Fruit fly (Drosophila melanogaster) whole organism, embryonic: ENCODE results near the gene CG43338.

Experiments
- ATbp ChIP-seq: fragments of 200-800 bp; sonication (Bioruptor generic); optimal IDR thresholded peaks from 2 replicates; lab custom pipeline; 2017; ENCODE audit warnings: missing biosample characterization, mild to moderate bottlenecking, missing genetic modification characterization, missing genetic modification reagents
- BEAF-32 ChIP-seq: fragments of 200-800 bp; sonication (Bioruptor generic); optimal IDR thresholded peaks from 3 replicates; lab custom pipeline; 2017; ENCODE audit warnings: missing biosample characterization, missing genetic modification characterization, mild to moderate bottlenecking, moderate library complexity, missing genetic modification reagents
- Blimp-1 ChIP-seq: fragments of 200-800 bp; sonication (Bioruptor generic); optimal IDR thresholded peaks from 3 replicates; lab custom pipeline; 2018; ENCODE audit warnings: missing biosample characterization, missing genetic modification characterization, mild to moderate bottlenecking, moderate library complexity, missing genetic modification reagents
- CG10147 ChIP-seq: fragments of 200-800 bp; sonication (Bioruptor generic); optimal IDR thresholded peaks from 2 replicates; lab custom pipeline; 2019; ENCODE audit warnings: missing biosample characterization, mild to moderate bottlenecking, missing genetic modification characterization, moderate library complexity
- CG10209 ChIP-seq: fragments of 200-800 bp; sonication (Bioruptor generic); optimal IDR thresholded peaks from 3 replicates; lab custom pipeline; 2017; ENCODE audit warnings: missing biosample characterization, mild to moderate bottlenecking, missing genetic modification characterization, missing genetic modification reagents
- CG11696 ChIP-seq: fragments of 200-800 bp; sonication (Bioruptor generic); IDR thresholded peaks from 2 replicates; pipeline ENCODE4 v1.3.6; 2022; ENCODE audit warnings: missing biosample characterization, missing genetic modification characterization
- CG14050 ChIP-seq: fragments of 200-800 bp; sonication (Bioruptor generic); IDR thresholded peaks from 3 replicates; pipeline ENCODE4 v1.3.6; 2022; ENCODE audit warnings: missing biosample characterization, missing genetic modification characterization
- CG1529 ChIP-seq: fragments of 200-800 bp; sonication (Bioruptor generic); optimal IDR thresholded peaks from 3 replicates; lab custom pipeline; 2018; ENCODE audit warnings: missing biosample characterization, missing genetic modification characterization
- CG17802 ChIP-seq: fragments of 200-800 bp; sonication (Bioruptor generic); optimal IDR thresholded peaks from 2 replicates; lab custom pipeline; 2018; ENCODE audit warnings: missing biosample characterization, mild to moderate bottlenecking, missing genetic modification characterization, moderate library complexity
- CG17829 ChIP-seq: fragments of 200-800 bp; optimal IDR thresholded peaks from 2 replicates; lab custom pipeline; 2019; ENCODE audit warnings: missing biosample characterization, mild to moderate bottlenecking, missing genetic modification characterization, moderate library complexity
- CG1832 ChIP-seq: fragments of 200-800 bp; sonication (Bioruptor generic); optimal IDR thresholded peaks from 2 replicates; lab custom pipeline; 2017; ENCODE audit warnings: missing biosample characterization, mild to moderate bottlenecking, missing genetic modification characterization, inconsistent platforms
- CG2120 ChIP-seq: fragments of 200-800 bp; sonication (Bioruptor generic); optimal IDR thresholded peaks from 3 replicates; lab custom pipeline; 2016; ENCODE audit warnings: missing biosample characterization, missing genetic modification characterization
- CG2678 ChIP-seq: fragments of 200-800 bp; sonication (Bioruptor generic); optimal IDR thresholded peaks from 3 replicates; lab custom pipeline; 2019; ENCODE audit warnings: missing biosample characterization, mild to moderate bottlenecking, missing genetic modification characterization, moderate library complexity
- CG2875 ChIP-seq: fragments of 200-800 bp; sonication (Bioruptor generic); optimal IDR thresholded peaks from 2 replicates; lab custom pipeline; 2017; ENCODE audit warnings: missing biosample characterization, mild to moderate bottlenecking, missing genetic modification characterization, missing genetic modification reagents
- CG3847 ChIP-seq: fragments of 200-800 bp; sonication (Bioruptor generic); IDR thresholded peaks from 2 replicates; pipeline ENCODE4 v1.3.6; 2022; ENCODE audit warnings: missing biosample characterization, missing genetic modification characterization
- CG4617 ChIP-seq: fragments of 200-800 bp; sonication (Bioruptor generic); optimal IDR thresholded peaks from 3 replicates; lab custom pipeline; 2016; ENCODE audit warnings: missing biosample characterization, missing genetic modification characterization, borderline replicate concordance
- CG4730 ChIP-seq: fragments of 200-800 bp; sonication (Bioruptor generic); IDR thresholded peaks from 2 replicates; pipeline ENCODE4 v1.3.6; 2022; ENCODE audit warnings: missing biosample characterization, missing genetic modification characterization
- CG8765 ChIP-seq: fragments of 200-800 bp; sonication (Bioruptor generic); IDR thresholded peaks from 2 replicates; pipeline ENCODE4 v1.3.6; 2022; ENCODE audit warnings: missing biosample characterization, missing genetic modification characterization
- CG9437 ChIP-seq: fragments of 200-800 bp; sonication (Bioruptor generic); optimal IDR thresholded peaks from 2 replicates; lab custom pipeline; 2018; ENCODE audit warnings: missing biosample characterization, mild to moderate bottlenecking, missing genetic modification characterization
- CG9609 ChIP-seq: fragments of 200-800 bp; sonication (Bioruptor generic); optimal IDR thresholded peaks from 3 replicates; lab custom pipeline; 2016; ENCODE audit warnings: missing biosample characterization, missing genetic modification characterization
- CG9817 ChIP-seq: fragments of 200-800 bp; sonication (Bioruptor generic); optimal IDR thresholded peaks from 2 replicates; lab custom pipeline; 2018; ENCODE audit warnings: missing biosample characterization, mild to moderate bottlenecking, missing genetic modification characterization, moderate library complexity
- Camta ChIP-seq: fragments of 200-800 bp; sonication (Bioruptor generic); optimal IDR thresholded peaks from 2 replicates; lab custom pipeline; 2016; ENCODE audit warnings: missing biosample characterization, missing genetic modification characterization
- HHEX ChIP-seq: fragments of 200-800 bp; sonication (Bioruptor generic); optimal IDR thresholded peaks from 3 replicates; lab custom pipeline; 2017; ENCODE audit warnings: missing biosample characterization, mild to moderate bottlenecking, missing genetic modification characterization, missing genetic modification reagents
- Hsf ChIP-seq: fragments of 200-800 bp; sonication (Bioruptor generic); optimal IDR thresholded peaks from 3 replicates; lab custom pipeline; 2016; ENCODE audit warnings: missing biosample characterization, missing genetic modification characterization
- Lhr ChIP-seq: fragments of 200-800 bp; sonication (Bioruptor generic); optimal IDR thresholded peaks from 3 replicates; lab custom pipeline; 2017; ENCODE audit warnings: mild to moderate bottlenecking, missing biosample characterization, missing genetic modification reagents, missing genetic modification characterization
- Myb ChIP-seq: fragments of 200-800 bp; sonication (Bioruptor generic); optimal IDR thresholded peaks from 2 replicates; lab custom pipeline; 2016; ENCODE audit warnings: missing biosample characterization, missing genetic modification characterization
- NFAT ChIP-seq: fragments of 200-800 bp; sonication (Bioruptor generic); IDR thresholded peaks from 2 replicates; pipeline ENCODE4 v1.3.6; 2022; ENCODE audit warnings: missing biosample characterization, missing genetic modification characterization
- Opbp ChIP-seq: fragments of 200-800 bp; sonication (Bioruptor generic); IDR thresholded peaks from 3 replicates; pipeline ENCODE4 v1.3.6; 2022; ENCODE audit warnings: missing biosample characterization, missing genetic modification characterization; ENCODE audit not compliant: partially characterized antibody
- Pdp1 ChIP-seq, 2 experiments: fragments of 200-800 bp; sonication (Bioruptor generic); optimal IDR thresholded peaks; 3 replicates each; lab custom pipeline; 2016; ENCODE audit warnings: missing biosample characterization in 2 of 2, missing genetic modification characterization in 2 of 2, mild to moderate bottlenecking in 1 of 2, moderate library complexity in 1 of 2
- Ptx1 ChIP-seq: fragments of 200-800 bp; sonication (Bioruptor generic); IDR thresholded peaks from 2 replicates; pipeline ENCODE4 v1.3.6; 2022; ENCODE audit warnings: missing biosample characterization, missing genetic modification characterization
- Ssrp ChIP-seq: fragments of 200-800 bp; sonication (Bioruptor generic); optimal IDR thresholded peaks from 2 replicates; lab custom pipeline; 2018; ENCODE audit warnings: missing biosample characterization, mild to moderate bottlenecking, missing genetic modification characterization, moderate library complexity
- Vsx1 ChIP-seq: fragments of 200-800 bp; sonication (Bioruptor generic); optimal IDR thresholded peaks from 2 replicates; lab custom pipeline; 2017; ENCODE audit warnings: missing biosample characterization, mild to moderate bottlenecking, missing genetic modification characterization, missing genetic modification reagents
- Xbp1 ChIP-seq: fragments of 200-800 bp; sonication (Bioruptor generic); optimal IDR thresholded peaks from 3 replicates; lab custom pipeline; 2016; ENCODE audit warnings: missing biosample characterization, mild to moderate bottlenecking, missing genetic modification characterization
- ash1 ChIP-seq: fragments of 200-800 bp; sonication (Bioruptor generic); optimal IDR thresholded peaks from 2 replicates; lab custom pipeline; 2018; ENCODE audit warnings: missing biosample characterization, mild to moderate bottlenecking, missing genetic modification characterization
- bcd ChIP-seq: fragments of 200-800 bp; sonication (Bioruptor generic); optimal IDR thresholded peaks from 2 replicates; lab custom pipeline; 2017; ENCODE audit warnings: missing biosample characterization, mild to moderate bottlenecking, missing genetic modification characterization
- gro ChIP-seq: fragments of 200-800 bp; sonication (Bioruptor generic); optimal IDR thresholded peaks from 2 replicates; lab custom pipeline; 2016; ENCODE audit warnings: missing biosample characterization, missing genetic modification characterization
- gsb-n ChIP-seq: fragments of 200-800 bp; sonication (Bioruptor generic); optimal IDR thresholded peaks from 3 replicates; lab custom pipeline; 2018; ENCODE audit warnings: missing biosample characterization, mild to moderate bottlenecking, missing genetic modification characterization
- her ChIP-seq: fragments of 200-800 bp; sonication (Bioruptor generic); optimal IDR thresholded peaks from 2 replicates; lab custom pipeline; 2016; ENCODE audit warnings: missing biosample characterization, missing genetic modification characterization
- kay ChIP-seq: fragments of 200-800 bp; sonication (Bioruptor generic); optimal IDR thresholded peaks from 2 replicates; lab custom pipeline; 2016; ENCODE audit warnings: missing biosample characterization, missing genetic modification characterization
- maf-S ChIP-seq: fragments of 200-800 bp; sonication (Bioruptor generic); optimal IDR thresholded peaks from 2 replicates; lab custom pipeline; 2016; ENCODE audit warnings: missing biosample characterization, missing genetic modification characterization
- nau ChIP-seq: fragments of 200-800 bp; sonication (Bioruptor generic); optimal IDR thresholded peaks from 3 replicates; lab custom pipeline; 2017; ENCODE audit warnings: missing biosample characterization, mild to moderate bottlenecking, missing genetic modification characterization, missing genetic modification reagents
- pb ChIP-seq: fragments of 200-800 bp; sonication (Bioruptor generic); optimal IDR thresholded peaks from 3 replicates; lab custom pipeline; 2016; ENCODE audit warnings: missing biosample characterization, missing genetic modification characterization
- psq ChIP-seq: fragments of 200-800 bp; sonication (Bioruptor generic); optimal IDR thresholded peaks from 2 replicates; lab custom pipeline; 2017; ENCODE audit warnings: missing biosample characterization, missing genetic modification characterization
- row ChIP-seq: fragments of 200-800 bp; sonication (Bioruptor generic); IDR thresholded peaks from 3 replicates; pipeline ENCODE4 v1.3.6; 2022; ENCODE audit warnings: missing biosample characterization, missing genetic modification characterization
- sens-2 ChIP-seq: fragments of 200-800 bp; sonication (Bioruptor generic); IDR thresholded peaks from 2 replicates; pipeline ENCODE4 v1.3.6; 2022; ENCODE audit warnings: missing biosample characterization, missing genetic modification characterization
- stwl ChIP-seq: fragments of 200-800 bp; sonication (Bioruptor generic); optimal IDR thresholded peaks from 3 replicates; lab custom pipeline; 2018; ENCODE audit warnings: missing biosample characterization, mild to moderate bottlenecking, missing genetic modification characterization, moderate library complexity
- sug ChIP-seq: fragments of 200-800 bp; optimal IDR thresholded peaks from 2 replicates; lab custom pipeline; 2019; ENCODE audit warnings: missing biosample characterization, mild to moderate bottlenecking, missing genetic modification characterization, moderate library complexity
- toy ChIP-seq: fragments of 200-800 bp; sonication (Bioruptor generic); IDR thresholded peaks from 2 replicates; pipeline ENCODE4 v1.3.6; 2022; ENCODE audit warnings: missing biosample characterization, missing genetic modification characterization
- wor ChIP-seq: fragments of 200-800 bp; sonication (Bioruptor generic); IDR thresholded peaks from 2 replicates; pipeline ENCODE4 v1.3.6; 2022; ENCODE audit warnings: missing biosample characterization, missing genetic modification characterization

The CG43338 gene

DNA sequence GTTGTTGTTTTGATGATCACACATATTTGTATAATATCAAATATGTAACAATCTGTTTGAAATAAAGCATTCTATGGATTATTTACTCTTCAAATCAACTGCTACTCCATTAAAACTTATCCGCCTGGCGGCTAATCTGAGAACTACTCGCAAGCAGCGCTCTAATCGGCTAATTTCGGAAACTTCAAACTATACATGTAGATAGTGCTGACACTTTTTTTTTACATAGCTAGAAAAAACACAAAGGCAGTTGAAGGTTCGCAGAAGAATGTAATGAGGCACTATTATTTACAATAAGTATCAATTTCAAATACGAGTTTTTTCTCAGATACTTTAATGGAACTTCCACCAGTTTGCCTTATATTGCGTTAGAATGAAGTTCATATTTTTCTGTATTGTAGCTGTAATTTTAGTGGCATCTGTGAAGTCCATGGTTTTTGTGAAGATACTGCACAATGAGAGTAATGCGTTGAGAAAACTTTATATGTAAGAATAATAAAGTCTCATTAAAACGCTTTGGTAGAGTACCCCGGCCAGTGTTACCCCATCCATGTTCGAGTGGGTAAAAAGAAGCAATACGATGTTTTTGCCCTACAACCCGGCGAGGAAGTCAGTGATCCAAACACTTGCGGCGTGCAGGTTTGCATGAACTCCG lies 5.0 kb downstream of the CG43338 start (continued):
- TF ChIP-seq stwl (tag; lab: Kevin White, UChicago) = peak; percentile 96
- peak; percentile 14 for TF ChIP-seq Ssrp (tag; lab: Kevin White, UChicago)
- TF ChIP-seq CG9817 (tag; lab: Kevin White, UChicago) = peak; percentile 60
- no peak for TF ChIP-seq CG10147 (GFP tag; lab: Kevin White, UChicago)
- no peak for TF ChIP-seq nau (GFP tag; lab: Kevin White, UChicago)
- peak; percentile 33 for TF ChIP-seq pb (GFP tag; lab: Kevin White, UChicago)
- no peak for TF ChIP-seq Blimp-1 (GFP tag; lab: Kevin White, UChicago)
- no peak for TF ChIP-seq sug (tag; lab: Kevin White, UChicago)
- no peak for TF ChIP-seq CG2875 (GFP tag; lab: Kevin White, UChicago)
- TF ChIP-seq ATbp = no peak
- TF ChIP-seq NFAT (GFP tag; lab: Robert Waterston, UW) = peak; percentile 82
- TF ChIP-seq CG2120 = no peak
- TF ChIP-seq BEAF-32 (GFP tag; lab: Kevin White, UChicago) = no peak
- TF ChIP-seq toy (GFP tag; lab: Robert Waterston, UW) = no peak
- TF ChIP-seq gsb-n (tag; lab: Kevin White, UChicago) = no peak
- peak; percentile 29 for TF ChIP-seq CG9609
- peak; percentile 83 for TF ChIP-seq Lhr
- TF ChIP-seq ash1 (GFP tag; lab: Kevin White, UChicago) = no peak
- 0 out of 2 replicates have a peak, but pooled peaks have one; percentile 13 for TF ChIP-seq CG11696 (GFP tag; lab: Robert Waterston, UW)
- TF ChIP-seq HHEX = peak; percentile 15
- peak; percentile 55 for TF ChIP-seq Camta (GFP tag; lab: Kevin White, UChicago)
- TF ChIP-seq row (GFP tag; lab: Robert Waterston, UW) = peak; percentile 52
- no peak for TF ChIP-seq gro (GFP tag; lab: Kevin White, UChicago)
- TF ChIP-seq CG2678 = no peak
- TF ChIP-seq CG4617 (GFP tag; lab: Kevin White, UChicago) = peak; percentile 9
- TF ChIP-seq Hsf (GFP tag; lab: Kevin White, UChicago) = peak; percentile 62
- TF ChIP-seq CG10209 (GFP tag; lab: Kevin White, UChicago) = no peak
- TF ChIP-seq sens-2 (GFP tag; lab: Robert Waterston, UW) = no peak
- peak; percentile 33; the same call in 1 of the 3 replicates for TF ChIP-seq CG14050 (GFP tag; lab: Robert Waterston, UW)
- no peak for TF ChIP-seq CG8765 (GFP tag; lab: Robert Waterston, UW)
- no peak for TF ChIP-seq kay (GFP tag; lab: Kevin White, UChicago)
- peak; percentile 82 for TF ChIP-seq Xbp1
- TF ChIP-seq CG4730 (GFP tag; lab: Robert Waterston, UW) = peak; percentile 55; the same call in 1 of the 2 replicates
- TF ChIP-seq bcd = peak; percentile 61
- TF ChIP-seq Vsx1 = no peak
- TF ChIP-seq Ptx1 (GFP tag; lab: Robert Waterston, UW) = peak; percentile 61
- peak in 1 of 2 experiments; percentile 58 for TF ChIP-seq Pdp1 (GFP tag; optimal IDR thresholded peaks at IDR 0.05; lab: Kevin White, UChicago)
- TF ChIP-seq maf-S (GFP tag; lab: Kevin White, UChicago) = peak; percentile 45
- TF ChIP-seq CG1529 = no peak
- peak; percentile 85 for TF ChIP-seq Myb (GFP tag; lab: Kevin White, UChicago)
- TF ChIP-seq CG17802 (tag; lab: Kevin White, UChicago) = peak; percentile 37
- no peak for TF ChIP-seq wor (GFP tag; lab: Robert Waterston, UW)
- TF ChIP-seq Opbp (GFP tag; lab: Robert Waterston, UW) = peak; percentile 53; the same call in 1 of the 3 replicates
- TF ChIP-seq CG17829 (tag; lab: Kevin White, UChicago) = peak; percentile 63
- peak; percentile 34 for TF ChIP-seq CG3847 (GFP tag; lab: Robert Waterston, UW)
- TF ChIP-seq CG1832 = no peak
- no peak for TF ChIP-seq psq (GFP tag; lab: Kevin White, UChicago)
- TF ChIP-seq her (GFP tag; lab: Kevin White, UChicago) = no peak
- no peak for TF ChIP-seq CG9437 (GFP tag; lab: Kevin White, UChicago)
